Fruit fly (Drosophila melanogaster) Kc167 (cell line): Measurements from ENCODE around the gene CG31406.

Source experiments
- Myc ChIP-seq: fragments of >200 bp; optimal IDR thresholded peaks from 2 replicates; lab custom pipeline; 2017; ENCODE audit warnings: missing external identifiers
- insv ChIP-seq: fragments of >200 bp; optimal IDR thresholded peaks from 3 replicates; lab custom pipeline; 2018; ENCODE audit warnings: missing external identifiers
- psq ChIP-seq: fragments of >200 bp; optimal IDR thresholded peaks from 2 replicates; lab custom pipeline; 2017; ENCODE audit warnings: missing external identifiers
- ttk ChIP-seq: sonication (Bioruptor generic); optimal IDR thresholded peaks from 2 replicates; lab custom pipeline; 2017; ENCODE audit warnings: missing external identifiers

dm6 chr3R:10311076-10311744 is 37.4 kb upstream of the CG31406 start, which contains the start of gene CG6293:
- TF ChIP-seq ttk (lab: Kevin White, UChicago) (no peak), Myc (lab: Kevin White, UChicago) (no peak), psq (lab: Kevin White, UChicago) (no peak), insv (lab: Kevin White, UChicago) (no peak)
